Fruit fly (Drosophila melanogaster): ENCODE data around the gene mib2.

The mib2 gene

dm6 chr2L:19009130-19009529 is 25.1 kb upstream of the mib2 start, which contains the start of gene RpL30:
TSS of gene RpL30 (minus strand) at chr2L:19009306.
- TF ChIP-seq h (optimal IDR thresholded peaks at IDR 0.05): no peak

dm6 chr2L:19010037-19010436 is 24.2 kb upstream of the mib2 start:
- TF ChIP-seq ttk (optimal IDR thresholded peaks at IDR 0.05) (no peak), Myc (optimal IDR thresholded peaks at IDR 0.05) (no peak), psq (optimal IDR thresholded peaks at IDR 0.05) (no peak), Sin3A (optimal IDR thresholded peaks at IDR 0.05) (no peak), h (optimal IDR thresholded peaks at IDR 0.05) (no peak)

- no peak for TF ChIP-seq ttk (optimal IDR thresholded peaks at IDR 0.05)
Measured at dm6 chr2L:19010566-19010965, 23.7 kb upstream of the mib2 start, which contains the start of gene robl37BC. TSS of gene robl37BC (plus strand) at chr2L:19010866.

- no peak for TF ChIP-seq h (optimal IDR thresholded peaks at IDR 0.05)
Measured at dm6 chr2L:19011895-19012645, 22.2 kb upstream of the mib2 start.

- TF ChIP-seq ttk (optimal IDR thresholded peaks at IDR 0.05): no peak
- TF ChIP-seq psq (optimal IDR thresholded peaks at IDR 0.05): no peak
- no peak for TF ChIP-seq Sin3A (optimal IDR thresholded peaks at IDR 0.05)
- no peak for TF ChIP-seq h (optimal IDR thresholded peaks at IDR 0.05)
- no peak for TF ChIP-seq insv (optimal IDR thresholded peaks at IDR 0.05)
- TF ChIP-seq Myc (optimal IDR thresholded peaks at IDR 0.05): no peak
Measured at dm6 chr2L:19012776-19013328, 21.4 kb upstream of the mib2 start.

- TF ChIP-seq Sin3A (optimal IDR thresholded peaks at IDR 0.05) (no peak), ttk (optimal IDR thresholded peaks at IDR 0.05) (no peak), psq (optimal IDR thresholded peaks at IDR 0.05) (no peak), insv (optimal IDR thresholded peaks at IDR 0.05) (no peak), Myc (optimal IDR thresholded peaks at IDR 0.05) (no peak), h (optimal IDR thresholded peaks at IDR 0.05) (no peak)
Measured at dm6 chr2L:19014032-19014880, 20.0 kb upstream of the mib2 start.

- no peak for TF ChIP-seq ttk (optimal IDR thresholded peaks at IDR 0.05)
- TF ChIP-seq Sin3A (optimal IDR thresholded peaks at IDR 0.05): no peak
- TF ChIP-seq Myc (optimal IDR thresholded peaks at IDR 0.05): no peak
- TF ChIP-seq psq (optimal IDR thresholded peaks at IDR 0.05): no peak
- no peak for TF ChIP-seq insv (optimal IDR thresholded peaks at IDR 0.05)
- no peak for TF ChIP-seq h (optimal IDR thresholded peaks at IDR 0.05)
Measured at dm6 chr2L:19014881-19015366, 19.3 kb upstream of the mib2 start.

- no peak for TF ChIP-seq insv (optimal IDR thresholded peaks at IDR 0.05)
- TF ChIP-seq Myc (optimal IDR thresholded peaks at IDR 0.05): no peak
- no peak for TF ChIP-seq h (optimal IDR thresholded peaks at IDR 0.05)
- TF ChIP-seq psq (optimal IDR thresholded peaks at IDR 0.05): no peak
- TF ChIP-seq ttk (optimal IDR thresholded peaks at IDR 0.05): no peak
- TF ChIP-seq Sin3A (optimal IDR thresholded peaks at IDR 0.05): no peak
Measured at dm6 chr2L:19015628-19016027, 18.6 kb upstream of the mib2 start.

dm6 chr2L:19017060-19017459 is 17.2 kb upstream of the mib2 start:
- no peak for TF ChIP-seq Sin3A (optimal IDR thresholded peaks at IDR 0.05)
- TF ChIP-seq psq (optimal IDR thresholded peaks at IDR 0.05): no peak
- TF ChIP-seq h (optimal IDR thresholded peaks at IDR 0.05): no peak
- TF ChIP-seq Myc (optimal IDR thresholded peaks at IDR 0.05): no peak
- TF ChIP-seq insv (optimal IDR thresholded peaks at IDR 0.05): no peak
- no peak for TF ChIP-seq ttk (optimal IDR thresholded peaks at IDR 0.05)

- no peak for TF ChIP-seq psq (optimal IDR thresholded peaks at IDR 0.05)
- no peak for TF ChIP-seq Sin3A (optimal IDR thresholded peaks at IDR 0.05)
- no peak for TF ChIP-seq ttk (optimal IDR thresholded peaks at IDR 0.05)
- TF ChIP-seq h (optimal IDR thresholded peaks at IDR 0.05): no peak
- TF ChIP-seq insv (optimal IDR thresholded peaks at IDR 0.05): no peak
- no peak for TF ChIP-seq Myc (optimal IDR thresholded peaks at IDR 0.05)
Measured at dm6 chr2L:19018266-19018665, 16.0 kb upstream of the mib2 start.

dm6 chr2L:19019160-19019592 is 15.1 kb upstream of the mib2 start:
- TF ChIP-seq h (optimal IDR thresholded peaks at IDR 0.05) (no peak), insv (optimal IDR thresholded peaks at IDR 0.05) (no peak), Sin3A (optimal IDR thresholded peaks at IDR 0.05) (no peak), psq (optimal IDR thresholded peaks at IDR 0.05) (no peak), Myc (optimal IDR thresholded peaks at IDR 0.05) (no peak), ttk (optimal IDR thresholded peaks at IDR 0.05) (no peak)

dm6 chr2L:19019640-19020039 is 14.6 kb upstream of the mib2 start:
- TF ChIP-seq psq (optimal IDR thresholded peaks at IDR 0.05) (no peak), ttk (optimal IDR thresholded peaks at IDR 0.05) (no peak), Sin3A (optimal IDR thresholded peaks at IDR 0.05) (no peak)
